Worm (Caenorhabditis elegans): ENCODE measurements around the gene hlh-13.
A peak's percentile ranks its signal among the peaks of the same experiment; 100 is the strongest.

hlh-13 gene

DNA sequence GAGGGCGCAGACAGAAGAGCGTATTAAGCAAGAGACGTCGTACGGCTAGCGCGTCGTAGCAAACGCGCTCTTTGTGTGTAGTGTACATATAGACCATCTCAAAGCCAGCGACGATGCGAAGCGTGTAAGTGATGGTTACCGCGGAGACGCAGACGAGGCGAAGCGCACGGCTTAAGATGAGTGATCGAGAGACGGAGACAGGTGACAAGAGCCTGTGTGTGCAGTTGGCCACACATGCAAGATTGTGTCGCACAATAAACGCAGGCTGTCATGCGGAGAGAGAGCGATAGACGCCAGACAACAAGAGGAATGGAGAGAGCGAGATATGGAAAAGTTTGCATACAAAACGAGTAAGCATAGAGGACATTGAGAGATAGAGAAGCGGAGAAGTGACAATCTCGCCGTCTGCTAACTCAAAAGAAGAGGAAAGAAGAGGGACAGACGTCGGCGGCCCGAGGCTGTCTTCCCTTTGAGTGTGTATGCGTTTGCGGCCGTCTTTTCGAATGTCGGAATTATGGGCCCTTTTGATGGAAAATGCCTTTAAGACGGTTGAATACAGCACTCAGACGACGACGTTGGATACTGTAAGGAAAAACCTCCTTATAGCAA is 26.2 kb upstream of the hlh-13 start:
- TF ChIP-seq ref-2 (tag; optimal IDR thresholded peaks at IDR 0.05): peak; percentile 44
- peak; percentile 89 for TF ChIP-seq eyg-1 (tag; optimal IDR thresholded peaks at IDR 0.05)
- TF ChIP-seq ceh-48 (tag; optimal IDR thresholded peaks at IDR 0.05): no peak
- no peak for TF ChIP-seq ceh-6 (GFP tag; optimal IDR thresholded peaks at IDR 0.05)
- no peak for TF ChIP-seq ttx-3 (tag; optimal IDR thresholded peaks at IDR 0.05)
- no peak for TF ChIP-seq hlh-30 (tag; optimal IDR thresholded peaks at IDR 0.05; ENCODE audit: insufficient read depth)
- peak; percentile 76 for TF ChIP-seq unc-55 (GFP tag; optimal IDR thresholded peaks at IDR 0.05)
- TF ChIP-seq T23F11.4 (GFP tag; optimal IDR thresholded peaks at IDR 0.05): no peak
- no peak for TF ChIP-seq dmd-4 (tag; optimal IDR thresholded peaks at IDR 0.05; ENCODE audit: borderline replicate concordance)
- no peak for TF ChIP-seq elt-2 (tag; optimal IDR thresholded peaks at IDR 0.05)
- peak; percentile 4 for TF ChIP-seq tbx-2 (tag; optimal IDR thresholded peaks at IDR 0.05)
- no peak for TF ChIP-seq unc-3 (GFP tag; conservative IDR thresholded peaks at IDR 0.05)
- no peak for TF ChIP-seq unc-3 (tag; optimal IDR thresholded peaks at IDR 0.05)
- no peak for TF ChIP-seq ceh-9 (tag; optimal IDR thresholded peaks at IDR 0.05)
- TF ChIP-seq pha-2 (tag; optimal IDR thresholded peaks at IDR 0.05): no peak
- peak; percentile 3 for TF ChIP-seq madf-2 (tag; optimal IDR thresholded peaks at IDR 0.05)
- peak; percentile 50 for TF ChIP-seq ceh-18 (tag; optimal IDR thresholded peaks at IDR 0.05)
- TF ChIP-seq K02D7.2 (tag; optimal IDR thresholded peaks at IDR 0.05): no peak
- no peak for TF ChIP-seq hlh-8 (tag; optimal IDR thresholded peaks at IDR 0.05)
- no peak for TF ChIP-seq C38D4.7 (GFP tag; optimal IDR thresholded peaks at IDR 0.05)
- TF ChIP-seq gmeb-2 (tag; optimal IDR thresholded peaks at IDR 0.05): no peak
- TF ChIP-seq ceh-2 (tag; optimal IDR thresholded peaks at IDR 0.05): peak; percentile 44
- no peak for TF ChIP-seq fkh-6 (tag; optimal IDR thresholded peaks at IDR 0.05)
- TF ChIP-seq ahr-1 (tag; optimal IDR thresholded peaks at IDR 0.05): no peak
- TF ChIP-seq nfya-1 (tag; optimal IDR thresholded peaks at IDR 0.05): peak; percentile 35
- no peak for TF ChIP-seq pag-3 (tag; optimal IDR thresholded peaks at IDR 0.05; ENCODE audit: borderline replicate concordance)
- no peak for TF ChIP-seq npax-4 (tag; optimal IDR thresholded peaks at IDR 0.05)
- no peak for TF ChIP-seq sox-2 (GFP tag; IDR thresholded peaks at IDR 0.05)
- TF ChIP-seq ceh-19 (GFP tag; optimal IDR thresholded peaks at IDR 0.05): no peak
- TF ChIP-seq nhr-11 (tag; optimal IDR thresholded peaks at IDR 0.05): no peak
- no peak for TF ChIP-seq fkh-10 (GFP tag; optimal IDR thresholded peaks at IDR 0.05)
- TF ChIP-seq mec-3 (tag; optimal IDR thresholded peaks at IDR 0.05; ENCODE audit: borderline replicate concordance): no peak
- TF ChIP-seq lim-6 (tag; optimal IDR thresholded peaks at IDR 0.05): no peak
- TF ChIP-seq ceh-24 (tag; optimal IDR thresholded peaks at IDR 0.05): no peak
- no peak for TF ChIP-seq rnt-1 (tag; optimal IDR thresholded peaks at IDR 0.05)
- TF ChIP-seq che-1 (tag; optimal IDR thresholded peaks at IDR 0.05): no peak
- TF ChIP-seq ets-4 (tag; optimal IDR thresholded peaks at IDR 0.05): peak; percentile 14
- TF ChIP-seq ztf-16 (tag; optimal IDR thresholded peaks at IDR 0.05): no peak
- TF ChIP-seq hlh-6 (tag; optimal IDR thresholded peaks at IDR 0.05): no peak
- TF ChIP-seq sox-4 (tag; optimal IDR thresholded peaks at IDR 0.05): no peak
- no peak for TF ChIP-seq Y22D7AL.16 (tag; optimal IDR thresholded peaks at IDR 0.05)
- peak; percentile 71 for TF ChIP-seq ceh-31 (tag; optimal IDR thresholded peaks at IDR 0.05)
- no peak for TF ChIP-seq syd-9 (tag; optimal IDR thresholded peaks at IDR 0.05)
- peak; percentile 89 for TF ChIP-seq pax-1 (tag; optimal IDR thresholded peaks at IDR 0.05)
- no peak for TF ChIP-seq zip-5 (tag; optimal IDR thresholded peaks at IDR 0.05)
- no peak for TF ChIP-seq pqm-1 (tag; optimal IDR thresholded peaks at IDR 0.05)
- TF ChIP-seq lin-11 (tag; optimal IDR thresholded peaks at IDR 0.05): no peak
- TF ChIP-seq hlh-13 (GFP tag; optimal IDR thresholded peaks at IDR 0.05): no peak
- peak; percentile 68 for TF ChIP-seq ceh-34 (tag; optimal IDR thresholded peaks at IDR 0.05)
- TF ChIP-seq fax-1 (tag; optimal IDR thresholded peaks at IDR 0.05): no peak
- TF ChIP-seq tbx-7 (tag; optimal IDR thresholded peaks at IDR 0.05): no peak
- TF ChIP-seq K09A11.1 (tag; optimal IDR thresholded peaks at IDR 0.05; ENCODE audit: insufficient read depth): no peak
- peak; percentile 71 for TF ChIP-seq pros-1 (tag; optimal IDR thresholded peaks at IDR 0.05)

Data from whole organism, late embryonic.